Fruit fly (Drosophila melanogaster) whole organism, embryonic: ENCODE measurements around the gene CG14000.

Source experiments
- Ada2b ChIP-seq: fragments of 200-800 bp; sonication (Bioruptor generic); IDR thresholded peaks from 2 replicates; pipeline ENCODE4 v1.3.6; 2022; ENCODE audit warnings: missing biosample characterization, missing genetic modification characterization
- CG11093 ChIP-seq: fragments of 200-800 bp; sonication (Bioruptor generic); IDR thresholded peaks from 3 replicates; pipeline ENCODE4 v1.3.6; 2022; ENCODE audit warnings: missing biosample characterization, missing genetic modification characterization
- CG12391 ChIP-seq: fragments of 200-800 bp; sonication (Bioruptor generic); optimal IDR thresholded peaks from 3 replicates; lab custom pipeline; 2018; ENCODE audit warnings: missing biosample characterization, mild to moderate bottlenecking, missing genetic modification characterization, moderate library complexity
- CG13123 ChIP-seq: fragments of 200-800 bp; sonication (Bioruptor generic); optimal IDR thresholded peaks from 2 replicates; lab custom pipeline; 2016; ENCODE audit warnings: missing biosample characterization, missing genetic modification characterization
- CG13424 ChIP-seq: fragments of 200-800 bp; sonication (Bioruptor generic); optimal IDR thresholded peaks from 2 replicates; lab custom pipeline; 2019; ENCODE audit warnings: missing biosample characterization, mild to moderate bottlenecking, missing genetic modification characterization, moderate library complexity
- CG15073 ChIP-seq: fragments of 200-800 bp; sonication (Bioruptor generic); optimal IDR thresholded peaks from 2 replicates; lab custom pipeline; 2016; ENCODE audit warnings: missing biosample characterization, missing genetic modification characterization
- CG15601 ChIP-seq: fragments of 200-800 bp; sonication (Bioruptor generic); optimal IDR thresholded peaks from 3 replicates; lab custom pipeline; 2019; ENCODE audit warnings: missing biosample characterization, mild to moderate bottlenecking, missing genetic modification characterization, moderate library complexity
- CG18476 ChIP-seq: fragments of 200-800 bp; sonication (Bioruptor generic); optimal IDR thresholded peaks from 2 replicates; lab custom pipeline; 2016; ENCODE audit warnings: missing biosample characterization, mild to moderate bottlenecking, missing genetic modification characterization
- CG31365 ChIP-seq: fragments of 200-800 bp; sonication (Bioruptor generic); optimal IDR thresholded peaks from 2 replicates; lab custom pipeline; 2018; ENCODE audit warnings: missing biosample characterization, mild to moderate bottlenecking, missing genetic modification characterization
- CG4404 ChIP-seq: fragments of 200-800 bp; sonication (Bioruptor generic); IDR thresholded peaks from 2 replicates; pipeline ENCODE4 v1.3.6; 2022; ENCODE audit warnings: missing biosample characterization, missing genetic modification characterization
- CG4730 ChIP-seq: fragments of 200-800 bp; sonication (Bioruptor generic); IDR thresholded peaks from 2 replicates; pipeline ENCODE4 v1.3.6; 2022; ENCODE audit warnings: missing biosample characterization, missing genetic modification characterization
- CG6272 ChIP-seq: fragments of 200-800 bp; sonication (Bioruptor generic); IDR thresholded peaks from 2 replicates; pipeline ENCODE4 v1.3.6; 2022; ENCODE audit warnings: missing biosample characterization, missing genetic modification characterization
- CG7745 ChIP-seq: fragments of 200-800 bp; sonication (Bioruptor generic); optimal IDR thresholded peaks from 2 replicates; lab custom pipeline; 2018; ENCODE audit warnings: missing biosample characterization, mild to moderate bottlenecking, missing genetic modification characterization, moderate library complexity
- CG7928 ChIP-seq: fragments of 200-800 bp; sonication (Bioruptor generic); optimal IDR thresholded peaks from 2 replicates; lab custom pipeline; 2017; ENCODE audit warnings: missing biosample characterization, mild to moderate bottlenecking, missing genetic modification characterization
- CG9609 ChIP-seq: fragments of 200-800 bp; sonication (Bioruptor generic); optimal IDR thresholded peaks from 3 replicates; lab custom pipeline; 2016; ENCODE audit warnings: missing biosample characterization, missing genetic modification characterization
- E2f1 ChIP-seq: fragments of 200-800 bp; sonication (Bioruptor generic); IDR thresholded peaks from 2 replicates; pipeline ENCODE4 v1.3.6; 2022; ENCODE audit warnings: missing biosample characterization, missing genetic modification characterization
- E2f2 ChIP-seq: fragments of 200-800 bp; sonication (Bioruptor generic); IDR thresholded peaks from 2 replicates; pipeline ENCODE4 v1.3.6; 2022; ENCODE audit warnings: missing biosample characterization, missing genetic modification characterization
- HLHmδ ChIP-seq: fragments of 200-800 bp; sonication (Bioruptor generic); optimal IDR thresholded peaks from 2 replicates; lab custom pipeline; 2018; ENCODE audit warnings: missing biosample characterization, mild to moderate bottlenecking, missing genetic modification characterization, moderate library complexity
- Hey ChIP-seq: fragments of 200-800 bp; sonication (Bioruptor generic); optimal IDR thresholded peaks from 3 replicates; lab custom pipeline; 2018; ENCODE audit warnings: missing biosample characterization, mild to moderate bottlenecking, missing genetic modification characterization
- HmgZ ChIP-seq: fragments of 200-800 bp; sonication (Bioruptor generic); optimal IDR thresholded peaks from 2 replicates; lab custom pipeline; 2018; ENCODE audit warnings: missing biosample characterization, mild to moderate bottlenecking, missing genetic modification characterization
- NFAT ChIP-seq: fragments of 200-800 bp; sonication (Bioruptor generic); IDR thresholded peaks from 2 replicates; pipeline ENCODE4 v1.3.6; 2022; ENCODE audit warnings: missing biosample characterization, missing genetic modification characterization
- Ptx1 ChIP-seq: fragments of 200-800 bp; sonication (Bioruptor generic); IDR thresholded peaks from 2 replicates; pipeline ENCODE4 v1.3.6; 2022; ENCODE audit warnings: missing biosample characterization, missing genetic modification characterization
- Six4 ChIP-seq: fragments of 200-800 bp; sonication (Bioruptor generic); optimal IDR thresholded peaks from 2 replicates; lab custom pipeline; 2016; ENCODE audit warnings: missing biosample characterization, missing genetic modification characterization
- Sry-β ChIP-seq: fragments of 200-800 bp; sonication (Bioruptor generic); optimal IDR thresholded peaks from 2 replicates; lab custom pipeline; 2018; ENCODE audit warnings: missing biosample characterization, mild to moderate bottlenecking, missing genetic modification characterization, moderate library complexity
- aop ChIP-seq: fragments of 200-800 bp; sonication (Bioruptor generic); IDR thresholded peaks from 2 replicates; pipeline ENCODE4 v1.3.6; 2022; ENCODE audit warnings: missing biosample characterization, missing genetic modification characterization
- ato ChIP-seq: fragments of 200-800 bp; sonication (Bioruptor generic); IDR thresholded peaks from 2 replicates; pipeline ENCODE4 v1.3.6; 2022; ENCODE audit warnings: missing biosample characterization, missing genetic modification characterization; ENCODE audit not compliant: partially characterized antibody
- bbx ChIP-seq: fragments of 200-800 bp; sonication (Bioruptor generic); IDR thresholded peaks from 2 replicates; pipeline ENCODE4 v1.3.6; 2022; ENCODE audit warnings: missing biosample characterization, missing genetic modification characterization; ENCODE audit not compliant: partially characterized antibody
- crol ChIP-seq: fragments of 200-800 bp; sonication (Bioruptor generic); IDR thresholded peaks from 2 replicates; pipeline ENCODE4 v1.3.6; 2022; ENCODE audit warnings: missing biosample characterization, missing genetic modification characterization
- cwo ChIP-seq: fragments of 200-800 bp; sonication (Bioruptor generic); optimal IDR thresholded peaks from 3 replicates; lab custom pipeline; 2017; ENCODE audit warnings: missing biosample characterization, missing genetic modification characterization, mild to moderate bottlenecking, moderate library complexity, missing genetic modification reagents
- dysf ChIP-seq: fragments of 200-800 bp; sonication (Bioruptor generic); IDR thresholded peaks from 3 replicates; pipeline ENCODE4 v1.3.6; 2022; ENCODE audit warnings: missing biosample characterization, missing genetic modification characterization
- en ChIP-seq: fragments of 200-800 bp; sonication (Bioruptor generic); optimal IDR thresholded peaks from 2 replicates; lab custom pipeline; 2016; ENCODE audit warnings: missing biosample characterization, missing genetic modification characterization
- exex ChIP-seq: fragments of 200-800 bp; sonication (Bioruptor generic); optimal IDR thresholded peaks from 4 replicates; lab custom pipeline; 2018; ENCODE audit warnings: missing biosample characterization, mild to moderate bottlenecking, missing genetic modification characterization, moderate library complexity
- fd64A ChIP-seq: fragments of 200-800 bp; sonication (Bioruptor generic); optimal IDR thresholded peaks from 3 replicates; lab custom pipeline; 2018; ENCODE audit warnings: missing biosample characterization, mild to moderate bottlenecking, missing genetic modification characterization
- ftz-f1 ChIP-seq: fragments of 200-800 bp; sonication (Bioruptor generic); optimal IDR thresholded peaks from 2 replicates; lab custom pipeline; 2016; ENCODE audit warnings: missing biosample characterization, missing genetic modification characterization
- hkb ChIP-seq, 2 experiments: fragments of 200-800 bp in 1 of 2; fragments of >200 bp in 1 of 2; sonication (Bioruptor generic) in 1 of 2; IDR thresholded peaks in 1 of 2; optimal IDR thresholded peaks in 1 of 2; 2 replicates each; pipeline versions ENCODE4 v1.3.6 to Lab custom; 2017 to 2022; ENCODE audit warnings: missing biosample characterization in 1 of 2, missing genetic modification characterization in 1 of 2
- jumu ChIP-seq: fragments of 200-800 bp; sonication (Bioruptor generic); optimal IDR thresholded peaks from 3 replicates; lab custom pipeline; 2016; ENCODE audit warnings: missing biosample characterization, missing genetic modification characterization
- kay ChIP-seq: fragments of 200-800 bp; sonication (Bioruptor generic); optimal IDR thresholded peaks from 2 replicates; lab custom pipeline; 2016; ENCODE audit warnings: missing biosample characterization, missing genetic modification characterization
- nmo ChIP-seq: fragments of 200-800 bp; sonication (Bioruptor generic); optimal IDR thresholded peaks from 2 replicates; lab custom pipeline; 2018; ENCODE audit warnings: missing biosample characterization, mild to moderate bottlenecking, missing genetic modification characterization, moderate library complexity
- odd ChIP-seq: fragments of 200-800 bp; sonication (Bioruptor generic); optimal IDR thresholded peaks from 2 replicates; lab custom pipeline; 2017; ENCODE audit warnings: missing biosample characterization, mild to moderate bottlenecking, missing genetic modification characterization
- rib ChIP-seq: fragments of 200-800 bp; sonication (Bioruptor generic); IDR thresholded peaks from 2 replicates; pipeline ENCODE4 v1.3.6; 2022; ENCODE audit warnings: missing biosample characterization, missing genetic modification characterization
- ro ChIP-seq: fragments of 200-800 bp; sonication (Bioruptor generic); IDR thresholded peaks from 2 replicates; pipeline ENCODE4 v1.3.6; 2022; ENCODE audit warnings: missing biosample characterization, missing genetic modification characterization
- sr ChIP-seq: fragments of 200-800 bp; sonication (Bioruptor generic); IDR thresholded peaks from 3 replicates; pipeline ENCODE4 v1.3.6; 2022; ENCODE audit warnings: missing biosample characterization, missing genetic modification characterization
- tap ChIP-seq: fragments of 200-800 bp; optimal IDR thresholded peaks from 3 replicates; lab custom pipeline; 2019; ENCODE audit warnings: missing biosample characterization, mild to moderate bottlenecking, missing genetic modification characterization, moderate library complexity
- twi ChIP-seq: fragments of 200-800 bp; optimal IDR thresholded peaks from 2 replicates; lab custom pipeline; 2019; ENCODE audit warnings: missing biosample characterization, mild to moderate bottlenecking, missing genetic modification characterization, moderate library complexity
- vfl ChIP-seq: fragments of 200-800 bp; sonication (Bioruptor generic); optimal IDR thresholded peaks from 2 replicates; lab custom pipeline; 2016; ENCODE audit warnings: missing biosample characterization, missing genetic modification characterization
- vnd ChIP-seq: fragments of 200-800 bp; sonication (Bioruptor generic); IDR thresholded peaks from 3 replicates; pipeline ENCODE4 v1.3.6; 2022; ENCODE audit warnings: missing biosample characterization, missing genetic modification characterization; ENCODE audit not compliant: partially characterized antibody
- zen2 ChIP-seq: fragments of 200-800 bp; sonication (Bioruptor generic); IDR thresholded peaks from 3 replicates; pipeline ENCODE4 v1.3.6; 2022; ENCODE audit warnings: missing biosample characterization, missing genetic modification characterization; ENCODE audit not compliant: partially characterized antibody

Gene CG14000

dm6 chr2L:5944305-5945282 is 34.5 kb upstream of the CG14000 start (continued):
- TF ChIP-seq hkb (optimal IDR thresholded peaks at IDR 0.05; lab: Kevin White, UChicago) (no peak), hkb (GFP tag; IDR thresholded peaks at IDR 0.05; lab: Robert Waterston, UW) (peak; percentile 63; the same call in 1 of the 2 replicates), en (GFP tag; lab: Kevin White, UChicago) (no peak), HmgZ (tag; lab: Kevin White, UChicago) (peak; percentile 53), sr (GFP tag; lab: Robert Waterston, UW) (0 out of 3 replicates have a peak, but pooled peaks have one; percentile 10), CG4730 (no peak), CG6272 (GFP tag; lab: Robert Waterston, UW) (no peak), E2f1 (GFP tag; lab: Robert Waterston, UW) (no peak), Hey (peak; percentile 43), zen2 (GFP tag; lab: Robert Waterston, UW) (peak; percentile 53; the same call in 2 of the 3 replicates), NFAT (GFP tag; lab: Robert Waterston, UW) (no peak), fd64A (GFP tag; lab: Kevin White, UChicago) (peak; percentile 21), CG11093 (GFP tag; lab: Robert Waterston, UW) (no peak), cwo (GFP tag; lab: Kevin White, UChicago) (peak; percentile 95), CG15073 (GFP tag; lab: Kevin White, UChicago) (no peak), CG9609 (no peak), twi (tag; lab: Kevin White, UChicago) (peak; percentile 55), CG12391 (no peak), CG7928 (GFP tag; lab: Kevin White, UChicago) (no peak), CG13123 (no peak), CG4404 (GFP tag; lab: Robert Waterston, UW) (no peak), bbx (peak; percentile 21; the same call in 1 of the 2 replicates), crol (GFP tag; lab: Robert Waterston, UW) (peak; percentile 56; the same call in 1 of the 2 replicates), tap (no peak), CG13424 (tag; lab: Kevin White, UChicago) (no peak), exex (tag; lab: Kevin White, UChicago) (peak; percentile 96), CG7745 (peak; percentile 3), E2f2 (GFP tag; lab: Robert Waterston, UW) (peak; percentile 38; the same call in 1 of the 2 replicates), jumu (peak; percentile 23), CG31365 (no peak), Ada2b (GFP tag; lab: Robert Waterston, UW) (no peak), CG15601 (tag; lab: Kevin White, UChicago) (no peak), vnd (peak; percentile 74; the same call in 2 of the 3 replicates), ato (GFP tag; lab: Robert Waterston, UW) (peak; percentile 27; the same call in 1 of the 2 replicates), Ptx1 (GFP tag; lab: Robert Waterston, UW) (0 out of 2 replicates have a peak, but pooled peaks have one; percentile 15), odd (no peak), HLHmδ (GFP tag; lab: Kevin White, UChicago) (no peak), kay (peak; percentile 45), vfl (no peak), ftz-f1 (peak; percentile 96), nmo (no peak), aop (GFP tag; lab: Robert Waterston, UW) (no peak), dysf (GFP tag; lab: Robert Waterston, UW) (peak; percentile 50; the same call in 2 of the 3 replicates), ro (GFP tag; lab: Robert Waterston, UW) (no peak), rib (peak; percentile 35; the same call in 1 of the 2 replicates), CG18476 (GFP tag; lab: Kevin White, UChicago) (no peak), Six4 (GFP tag; lab: Kevin White, UChicago) (no peak), Sry-β (GFP tag; lab: Kevin White, UChicago) (no peak)
